Fruit fly (Drosophila melanogaster) whole organism, embryonic: ENCODE results near the gene Gpdh3.

Experiments used
- Bgb ChIP-seq: fragments of 200-800 bp; sonication (Bioruptor generic); IDR thresholded peaks from 2 replicates; pipeline ENCODE4 v1.3.6; 2022; ENCODE audit warnings: missing biosample characterization, missing genetic modification characterization; ENCODE audit not compliant: partially characterized antibody
- CG11456 ChIP-seq: fragments of 200-800 bp; sonication (Bioruptor generic); IDR thresholded peaks from 3 replicates; pipeline ENCODE4 v1.3.6; 2022; ENCODE audit warnings: missing biosample characterization, missing genetic modification characterization
- CG11696 ChIP-seq: fragments of 200-800 bp; sonication (Bioruptor generic); IDR thresholded peaks from 2 replicates; pipeline ENCODE4 v1.3.6; 2022; ENCODE audit warnings: missing biosample characterization, missing genetic modification characterization
- CG13775 ChIP-seq: fragments of 200-800 bp; sonication (Bioruptor generic); optimal IDR thresholded peaks from 3 replicates; lab custom pipeline; 2017; ENCODE audit warnings: missing biosample characterization, mild to moderate bottlenecking, missing genetic modification characterization
- CG15696 ChIP-seq: fragments of 200-800 bp; sonication (Bioruptor generic); optimal IDR thresholded peaks from 2 replicates; lab custom pipeline; 2019; ENCODE audit warnings: missing biosample characterization, mild to moderate bottlenecking, missing genetic modification characterization, moderate library complexity
- CG16863 ChIP-seq: fragments of 200-800 bp; sonication (Bioruptor generic); optimal IDR thresholded peaks from 3 replicates; lab custom pipeline; 2016; ENCODE audit warnings: missing biosample characterization, missing genetic modification characterization
- CG17385 ChIP-seq: fragments of 200-800 bp; sonication (Bioruptor generic); optimal IDR thresholded peaks from 3 replicates; lab custom pipeline; 2018; ENCODE audit warnings: missing biosample characterization, mild to moderate bottlenecking, missing genetic modification characterization
- CG18262 ChIP-seq: fragments of 200-800 bp; optimal IDR thresholded peaks from 3 replicates; lab custom pipeline; 2019; ENCODE audit warnings: missing biosample characterization, mild to moderate bottlenecking, missing genetic modification characterization, moderate library complexity
- CG30020 ChIP-seq: fragments of 200-800 bp; optimal IDR thresholded peaks from 2 replicates; lab custom pipeline; 2019; ENCODE audit warnings: missing biosample characterization, mild to moderate bottlenecking, missing genetic modification characterization, moderate library complexity
- CG3407 ChIP-seq: fragments of 200-800 bp; sonication (Bioruptor generic); optimal IDR thresholded peaks from 2 replicates; lab custom pipeline; 2018; ENCODE audit warnings: missing biosample characterization, mild to moderate bottlenecking, missing genetic modification characterization
- CG5245 ChIP-seq: fragments of 200-800 bp; sonication (Bioruptor generic); optimal IDR thresholded peaks from 3 replicates; lab custom pipeline; 2016; ENCODE audit warnings: missing biosample characterization, missing genetic modification characterization
- CG6689 ChIP-seq: fragments of 200-800 bp; sonication (Bioruptor generic); IDR thresholded peaks from 2 replicates; pipeline ENCODE4 v1.3.6; 2022; ENCODE audit warnings: missing biosample characterization, missing genetic modification characterization
- CG6813 ChIP-seq: fragments of 200-800 bp; sonication (Bioruptor generic); optimal IDR thresholded peaks from 2 replicates; lab custom pipeline; 2017; ENCODE audit warnings: missing biosample characterization, missing genetic modification characterization, mild to moderate bottlenecking, moderate library complexity, missing genetic modification reagents
- CG7556 ChIP-seq: fragments of 200-800 bp; sonication (Bioruptor generic); optimal IDR thresholded peaks from 2 replicates; lab custom pipeline; 2017; ENCODE audit warnings: missing biosample characterization, mild to moderate bottlenecking, missing genetic modification characterization
- CG7928 ChIP-seq: fragments of 200-800 bp; sonication (Bioruptor generic); optimal IDR thresholded peaks from 2 replicates; lab custom pipeline; 2017; ENCODE audit warnings: missing biosample characterization, mild to moderate bottlenecking, missing genetic modification characterization
- Dll ChIP-seq: fragments of 200-800 bp; sonication (Bioruptor generic); IDR thresholded peaks from 4 replicates; pipeline ENCODE4 v1.3.6; 2022; ENCODE audit warnings: missing biosample characterization, missing genetic modification characterization; ENCODE audit not compliant: partially characterized antibody
- Ets97D ChIP-seq: fragments of 200-800 bp; sonication (Bioruptor generic); optimal IDR thresholded peaks from 3 replicates; lab custom pipeline; 2016; ENCODE audit warnings: missing biosample characterization, missing genetic modification characterization
- Hr51 ChIP-seq, 2 experiments: fragments of 200-800 bp; sonication (Bioruptor generic); optimal IDR thresholded peaks; 2 replicates in 1 of 2; 3 replicates in 1 of 2; lab custom pipeline; 2016 to 2018; ENCODE audit warnings: missing biosample characterization in 2 of 2, missing genetic modification characterization in 2 of 2, mild to moderate bottlenecking in 1 of 2, moderate library complexity in 1 of 2
- Kr ChIP-seq: fragments of 200-800 bp; sonication (Bioruptor generic); optimal IDR thresholded peaks from 2 replicates; lab custom pipeline; 2017; ENCODE audit warnings: missing biosample characterization, mild to moderate bottlenecking, missing genetic modification characterization
- MBD-R2 ChIP-seq: fragments of 200-800 bp; sonication (Bioruptor generic); IDR thresholded peaks from 2 replicates; pipeline ENCODE4 v1.3.6; 2022; ENCODE audit warnings: missing biosample characterization, missing genetic modification characterization
- Mes4 ChIP-seq: fragments of 200-800 bp; sonication (Bioruptor generic); optimal IDR thresholded peaks from 2 replicates; lab custom pipeline; 2016; ENCODE audit warnings: missing biosample characterization, missing genetic modification characterization
- PHDP ChIP-seq: fragments of 200-800 bp; sonication (Bioruptor generic); optimal IDR thresholded peaks from 3 replicates; lab custom pipeline; 2018; ENCODE audit warnings: missing biosample characterization, mild to moderate bottlenecking, missing genetic modification characterization, moderate library complexity
- Sox100B ChIP-seq: fragments of 200-800 bp; sonication (Bioruptor generic); optimal IDR thresholded peaks from 3 replicates; lab custom pipeline; 2018; ENCODE audit warnings: missing biosample characterization, mild to moderate bottlenecking, missing genetic modification characterization
- Sox102F ChIP-seq: fragments of 200-800 bp; sonication (Bioruptor generic); optimal IDR thresholded peaks from 2 replicates; lab custom pipeline; 2018; ENCODE audit warnings: missing biosample characterization, mild to moderate bottlenecking, missing genetic modification characterization, moderate library complexity
- Xrp1 ChIP-seq: fragments of 200-800 bp; sonication (Bioruptor generic); IDR thresholded peaks from 2 replicates; pipeline ENCODE4 v1.3.6; 2022; ENCODE audit warnings: missing biosample characterization, missing genetic modification characterization
- amos ChIP-seq: fragments of 200-800 bp; sonication (Bioruptor generic); IDR thresholded peaks from 2 replicates; pipeline ENCODE4 v1.3.6; 2022; ENCODE audit warnings: missing biosample characterization, missing genetic modification characterization; ENCODE audit not compliant: partially characterized antibody
- ase ChIP-seq: fragments of 200-800 bp; sonication (Bioruptor generic); IDR thresholded peaks from 3 replicates; pipeline ENCODE4 v1.3.6; 2022; ENCODE audit warnings: missing biosample characterization, missing genetic modification characterization
- cato ChIP-seq: fragments of 200-800 bp; sonication (Bioruptor generic); optimal IDR thresholded peaks from 2 replicates; lab custom pipeline; 2016; ENCODE audit warnings: missing biosample characterization, missing genetic modification characterization, borderline replicate concordance
- emc ChIP-seq: fragments of 200-800 bp; sonication (Bioruptor generic); optimal IDR thresholded peaks from 2 replicates; lab custom pipeline; 2016; ENCODE audit warnings: missing biosample characterization, missing genetic modification characterization
- exex ChIP-seq: fragments of 200-800 bp; sonication (Bioruptor generic); optimal IDR thresholded peaks from 4 replicates; lab custom pipeline; 2018; ENCODE audit warnings: missing biosample characterization, mild to moderate bottlenecking, missing genetic modification characterization, moderate library complexity
- fd64A ChIP-seq: fragments of 200-800 bp; sonication (Bioruptor generic); optimal IDR thresholded peaks from 3 replicates; lab custom pipeline; 2018; ENCODE audit warnings: missing biosample characterization, mild to moderate bottlenecking, missing genetic modification characterization
- gcm ChIP-seq: fragments of 200-800 bp; sonication (Bioruptor generic); optimal IDR thresholded peaks from 2 replicates; lab custom pipeline; 2019; ENCODE audit warnings: missing biosample characterization, mild to moderate bottlenecking, missing genetic modification characterization, moderate library complexity
- gt ChIP-seq: fragments of 200-800 bp; sonication (Bioruptor generic); IDR thresholded peaks from 2 replicates; pipeline ENCODE4 v1.3.6; 2022; ENCODE audit warnings: missing biosample characterization, missing genetic modification characterization
- h ChIP-seq: fragments of >200 bp; optimal IDR thresholded peaks from 2 replicates; lab custom pipeline; 2017
- hbn ChIP-seq: fragments of 200-800 bp; sonication (Bioruptor generic); IDR thresholded peaks from 2 replicates; pipeline ENCODE4 v1.3.6; 2022; ENCODE audit warnings: missing biosample characterization, missing genetic modification characterization; ENCODE audit not compliant: partially characterized antibody
- hkb ChIP-seq, 2 experiments: fragments of 200-800 bp in 1 of 2; fragments of >200 bp in 1 of 2; sonication (Bioruptor generic) in 1 of 2; IDR thresholded peaks in 1 of 2; optimal IDR thresholded peaks in 1 of 2; 2 replicates each; pipeline versions ENCODE4 v1.3.6 to Lab custom; 2017 to 2022; ENCODE audit warnings: missing biosample characterization in 1 of 2, missing genetic modification characterization in 1 of 2
- ind ChIP-seq: fragments of 200-800 bp; sonication (Bioruptor generic); optimal IDR thresholded peaks from 3 replicates; lab custom pipeline; 2016; ENCODE audit warnings: missing biosample characterization, missing genetic modification characterization
- lbe ChIP-seq: fragments of 200-800 bp; sonication (Bioruptor generic); optimal IDR thresholded peaks from 2 replicates; lab custom pipeline; 2016; ENCODE audit warnings: missing biosample characterization, mild to moderate bottlenecking, missing genetic modification characterization
- mld ChIP-seq: fragments of 200-800 bp; sonication (Bioruptor generic); IDR thresholded peaks from 3 replicates; pipeline ENCODE4 v1.3.6; 2022; ENCODE audit warnings: missing biosample characterization, missing genetic modification characterization; ENCODE audit not compliant: partially characterized antibody
- nom ChIP-seq: fragments of 200-800 bp; sonication (Bioruptor generic); optimal IDR thresholded peaks from 2 replicates; lab custom pipeline; 2017; ENCODE audit warnings: missing biosample characterization, missing genetic modification characterization, mild to moderate bottlenecking, moderate library complexity, missing genetic modification reagents
- pita ChIP-seq: fragments of 200-800 bp; sonication (Bioruptor generic); optimal IDR thresholded peaks from 2 replicates; lab custom pipeline; 2017; ENCODE audit warnings: missing biosample characterization, mild to moderate bottlenecking, missing genetic modification characterization
- psq ChIP-seq: fragments of 200-800 bp; sonication (Bioruptor generic); optimal IDR thresholded peaks from 2 replicates; lab custom pipeline; 2017; ENCODE audit warnings: missing biosample characterization, missing genetic modification characterization
- rib ChIP-seq: fragments of 200-800 bp; sonication (Bioruptor generic); IDR thresholded peaks from 2 replicates; pipeline ENCODE4 v1.3.6; 2022; ENCODE audit warnings: missing biosample characterization, missing genetic modification characterization
- sens ChIP-seq: fragments of 200-800 bp; sonication (Bioruptor generic); peaks from one replicate; lab custom pipeline; 2016; ENCODE audit warnings: missing biosample characterization, missing genetic modification characterization
- sna ChIP-seq: fragments of 200-800 bp; sonication (Bioruptor generic); IDR thresholded peaks from 2 replicates; pipeline ENCODE4 v1.3.6; 2022; ENCODE audit warnings: missing biosample characterization, missing genetic modification characterization; ENCODE audit not compliant: partially characterized antibody
- sob ChIP-seq: fragments of 200-800 bp; sonication (Bioruptor generic); IDR thresholded peaks from 2 replicates; pipeline ENCODE4 v1.3.6; 2022; ENCODE audit warnings: missing biosample characterization, missing genetic modification characterization
- stc ChIP-seq: fragments of 200-800 bp; sonication (Bioruptor generic); IDR thresholded peaks from 2 replicates; pipeline ENCODE4 v1.3.6; 2022; ENCODE audit warnings: missing biosample characterization, missing genetic modification characterization
- stwl ChIP-seq: fragments of 200-800 bp; sonication (Bioruptor generic); optimal IDR thresholded peaks from 3 replicates; lab custom pipeline; 2018; ENCODE audit warnings: missing biosample characterization, mild to moderate bottlenecking, missing genetic modification characterization, moderate library complexity
- trh ChIP-seq: fragments of 200-800 bp; sonication (Bioruptor generic); optimal IDR thresholded peaks from 2 replicates; lab custom pipeline; 2016; ENCODE audit warnings: missing biosample characterization, missing genetic modification characterization
- tup ChIP-seq: fragments of 200-800 bp; sonication (Bioruptor generic); optimal IDR thresholded peaks from 2 replicates; lab custom pipeline; 2016; ENCODE audit warnings: missing biosample characterization, mild to moderate bottlenecking, missing genetic modification characterization, moderate library complexity
- vvl ChIP-seq: fragments of 200-800 bp; sonication (Bioruptor generic); IDR thresholded peaks from 2 replicates; pipeline ENCODE4 v1.3.6; 2022; ENCODE audit warnings: missing biosample characterization, missing genetic modification characterization

Gene Gpdh3

DNA sequence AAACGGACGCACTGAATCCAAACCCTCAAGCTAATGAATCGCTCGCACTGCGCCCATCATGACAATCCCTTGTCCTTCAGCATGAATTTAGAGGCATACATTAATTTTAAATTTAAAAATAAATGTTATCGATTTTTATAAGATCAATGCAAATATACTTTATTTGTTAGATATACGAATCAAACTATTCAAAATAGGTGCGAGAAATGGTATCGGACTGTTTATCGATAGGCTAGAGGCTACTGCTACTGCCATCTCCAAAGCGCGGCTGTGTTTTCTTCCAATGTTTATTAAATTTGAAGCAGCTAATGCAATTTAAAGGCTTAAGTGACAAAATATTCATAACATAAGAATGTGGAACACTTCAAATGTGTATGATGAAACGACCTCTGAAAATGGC lies 758 bp upstream of the Gpdh3 start, which contains the start of gene CG43342 (continued):
- no peak for TF ChIP-seq Kr (GFP tag; lab: Kevin White, UChicago)
- TF ChIP-seq trh = no peak
- TF ChIP-seq tup = no peak
- peak; percentile 59 for TF ChIP-seq MBD-R2
- no peak for TF ChIP-seq gcm (GFP tag; lab: Kevin White, UChicago)
- no peak for TF ChIP-seq hkb (optimal IDR thresholded peaks at IDR 0.05; lab: Kevin White, UChicago)
- TF ChIP-seq hkb (GFP tag; IDR thresholded peaks at IDR 0.05; lab: Robert Waterston, UW) = no peak
- no peak for TF ChIP-seq gt
- TF ChIP-seq CG11456 (GFP tag; lab: Robert Waterston, UW) = no peak
- TF ChIP-seq CG6689 (GFP tag; lab: Robert Waterston, UW) = no peak
- no peak for TF ChIP-seq CG3407 (GFP tag; lab: Kevin White, UChicago)
- TF ChIP-seq mld (GFP tag; lab: Robert Waterston, UW) = peak; percentile 76; the same call in 2 of the 3 replicates
- TF ChIP-seq CG6813 (GFP tag; lab: Kevin White, UChicago) = no peak
- TF ChIP-seq sna = peak; percentile 81
- TF ChIP-seq Xrp1 = no peak
- no peak for TF ChIP-seq Sox102F
- no peak for TF ChIP-seq nom
- no peak for TF ChIP-seq Ets97D
- peak; percentile 85 for TF ChIP-seq Bgb (GFP tag; lab: Robert Waterston, UW)
- no peak for TF ChIP-seq cato
- no peak for TF ChIP-seq fd64A (GFP tag; lab: Kevin White, UChicago)
- TF ChIP-seq ind (GFP tag; lab: Kevin White, UChicago) = no peak
- no peak for TF ChIP-seq stc (GFP tag; lab: Robert Waterston, UW)
- TF ChIP-seq vvl (GFP tag; lab: Robert Waterston, UW) = peak; percentile 17; the same call in 1 of the 2 replicates
- TF ChIP-seq CG7556 (GFP tag; lab: Kevin White, UChicago) = no peak
- TF ChIP-seq rib (GFP tag; lab: Robert Waterston, UW) = no peak
- TF ChIP-seq Sox100B (GFP tag; lab: Kevin White, UChicago) = no peak
- no peak for TF ChIP-seq PHDP (tag; lab: Kevin White, UChicago)
- peak; percentile 77 for TF ChIP-seq amos (GFP tag; lab: Robert Waterston, UW)
- no peak for TF ChIP-seq Mes4 (GFP tag; lab: Kevin White, UChicago)
- no peak for TF ChIP-seq sob (GFP tag; lab: Robert Waterston, UW)
- no peak for TF ChIP-seq ase (GFP tag; lab: Robert Waterston, UW)
- no peak for TF ChIP-seq CG30020 (tag; lab: Kevin White, UChicago)
- TF ChIP-seq h (lab: Kevin White, UChicago) = no peak
- no peak for TF ChIP-seq Hr51 (GFP tag; optimal IDR thresholded peaks at IDR 0.05; lab: Kevin White, UChicago)
- TF ChIP-seq lbe (GFP tag; lab: Kevin White, UChicago) = no peak
- no peak for TF ChIP-seq CG18262 (tag; lab: Kevin White, UChicago)
- TF ChIP-seq CG17385 = no peak
- TF ChIP-seq psq (GFP tag; lab: Kevin White, UChicago) = no peak
- TF ChIP-seq CG16863 (GFP tag; lab: Kevin White, UChicago) = no peak
- TF ChIP-seq CG15696 (tag; lab: Kevin White, UChicago) = no peak
- TF ChIP-seq exex (tag; lab: Kevin White, UChicago) = no peak
- no peak for TF ChIP-seq CG11696 (GFP tag; lab: Robert Waterston, UW)
- TF ChIP-seq stwl (tag; lab: Kevin White, UChicago) = peak; percentile 73
- peak; percentile 69 for TF ChIP-seq sens
- TF ChIP-seq CG5245 (GFP tag; lab: Kevin White, UChicago) = no peak
- TF ChIP-seq emc (GFP tag; lab: Kevin White, UChicago) = no peak
- TF ChIP-seq pita (GFP tag; lab: Kevin White, UChicago) = no peak
- TF ChIP-seq CG13775 (GFP tag; lab: Kevin White, UChicago) = no peak
- peak; percentile 63 for TF ChIP-seq hbn (GFP tag; lab: Robert Waterston, UW)
- peak; percentile 82 for TF ChIP-seq Dll
- no peak for TF ChIP-seq CG7928 (GFP tag; lab: Kevin White, UChicago)
